Fruit fly (Drosophila melanogaster): ENCODE results near the gene CG45263.

dm6 chr3R:8357372-8357992 lies 119.9 kb downstream of the CG45263 start:
- TF ChIP-seq NC2α (GFP tag; optimal IDR thresholded peaks at IDR 0.05) (no peak), CG11504 (tag; optimal IDR thresholded peaks at IDR 0.05) (no peak), NfI (GFP tag; optimal IDR thresholded peaks at IDR 0.05) (peak; percentile 25), CG11456 (GFP tag; IDR thresholded peaks at IDR 0.05) (no peak), D (optimal IDR thresholded peaks at IDR 0.05) (no peak), D (GFP tag; optimal IDR thresholded peaks at IDR 0.05) (no peak), gcm (GFP tag; optimal IDR thresholded peaks at IDR 0.05) (peak; percentile 64), CG4282 (GFP tag; optimal IDR thresholded peaks at IDR 0.05) (no peak), ranshi (GFP tag; IDR thresholded peaks at IDR 0.05) (no peak)

Measured in whole organism, embryonic.